ENCODE assay signal across 3 fruit fly cellular contexts in genomic region chr3L:7238072-7238759, dm6.
TF ChIP-seq lines count a peak whose summit lies in the region.

Gene CG14829 (minus strand): TSS chr3L:7238122.
Gene BHD (plus strand): TSS chr3L:7238542.

- no peak for TF ChIP-seq CTCF in whole organism, embryonic (GFP tag; optimal IDR thresholded peaks at IDR 0.05; lab: Kevin White, UChicago)

TF ChIP-seq in whole organism, embryonic, 481 proteins besides CTCF, POLR2A, EP300 and RAD21 (continues in another document):
- no peak for TF ChIP-seq seq (GFP tag; IDR thresholded peaks at IDR 0.05; lab: Robert Waterston, UW)
- no peak for TF ChIP-seq phol (tag; optimal IDR thresholded peaks at IDR 0.05; lab: Kevin White, UChicago)
- peak in 1 of 2 experiments; percentile 66 for TF ChIP-seq Pdp1 (GFP tag; optimal IDR thresholded peaks at IDR 0.05; lab: Kevin White, UChicago)
- TF ChIP-seq CG34376 (GFP tag; optimal IDR thresholded peaks at IDR 0.05; lab: Kevin White, UChicago), result no peak
- TF ChIP-seq CG34224 (GFP tag; IDR thresholded peaks at IDR 0.05; lab: Robert Waterston, UW; ENCODE audit: partially characterized antibody), result no peak
- no peak for TF ChIP-seq Six4 (GFP tag; optimal IDR thresholded peaks at IDR 0.05; lab: Kevin White, UChicago)
- TF ChIP-seq CG8924 (tag; optimal IDR thresholded peaks at IDR 0.05; lab: Kevin White, UChicago), result peak; percentile 23
- no peak for TF ChIP-seq sd (tag; optimal IDR thresholded peaks at IDR 0.05; lab: Kevin White, UChicago)
- TF ChIP-seq sr (GFP tag; IDR thresholded peaks at IDR 0.05; lab: Robert Waterston, UW), result no peak
- no peak for TF ChIP-seq CG1529 (GFP tag; optimal IDR thresholded peaks at IDR 0.05; lab: Kevin White, UChicago)
- TF ChIP-seq CG14710 (tag; optimal IDR thresholded peaks at IDR 0.05; lab: Kevin White, UChicago), result peak; percentile 21
- TF ChIP-seq hth (optimal IDR thresholded peaks at IDR 0.05; lab: Kevin White, UChicago), result no peak
- no peak for TF ChIP-seq Deaf1 (tag; optimal IDR thresholded peaks at IDR 0.05; lab: Kevin White, UChicago)
- TF ChIP-seq amos (GFP tag; IDR thresholded peaks at IDR 0.05; lab: Robert Waterston, UW; ENCODE audit: partially characterized antibody), result peak; percentile 13; the same call in 1 of the 2 replicates
- TF ChIP-seq esg (GFP tag; conservative IDR thresholded peaks at IDR 0.05; lab: Robert Waterston, UW), result no peak
- TF ChIP-seq CG8944 (GFP tag; optimal IDR thresholded peaks at IDR 0.05; lab: Kevin White, UChicago), result no peak
- no peak for TF ChIP-seq B-H2 (GFP tag; optimal IDR thresholded peaks at IDR 0.05; lab: Kevin White, UChicago)
- no peak for TF ChIP-seq CG14050 (GFP tag; IDR thresholded peaks at IDR 0.05; lab: Robert Waterston, UW)
- no peak for TF ChIP-seq Mes4 (GFP tag; optimal IDR thresholded peaks at IDR 0.05; lab: Kevin White, UChicago)
- TF ChIP-seq BtbVII (GFP tag; optimal IDR thresholded peaks at IDR 0.05; lab: Kevin White, UChicago), result no peak
- no peak for TF ChIP-seq CG32532 (GFP tag; IDR thresholded peaks at IDR 0.05; lab: Robert Waterston, UW)
- TF ChIP-seq klu (GFP tag; IDR thresholded peaks at IDR 0.05; lab: Robert Waterston, UW), result no peak
- no peak for TF ChIP-seq nerfin-1 (tag; optimal IDR thresholded peaks at IDR 0.05; lab: Kevin White, UChicago)
- no peak for TF ChIP-seq MTF-1 (GFP tag; optimal IDR thresholded peaks at IDR 0.05; lab: Kevin White, UChicago; ENCODE audit: borderline replicate concordance)
- TF ChIP-seq CG17361 (GFP tag; IDR thresholded peaks at IDR 0.05; lab: Robert Waterston, UW), result no peak
- TF ChIP-seq bigmax (GFP tag; optimal IDR thresholded peaks at IDR 0.05; lab: Kevin White, UChicago), result peak; percentile 61
- no peak for TF ChIP-seq CoRest (tag; optimal IDR thresholded peaks at IDR 0.05; lab: Kevin White, UChicago)
- TF ChIP-seq Atf6 (GFP tag; IDR thresholded peaks at IDR 0.05; lab: Robert Waterston, UW), result no peak
- TF ChIP-seq Mad (GFP tag; optimal IDR thresholded peaks at IDR 0.05; lab: Kevin White, UChicago), result no peak
- no peak for TF ChIP-seq CG7556 (GFP tag; optimal IDR thresholded peaks at IDR 0.05; lab: Kevin White, UChicago)
- TF ChIP-seq CG13287 (GFP tag; IDR thresholded peaks at IDR 0.05; lab: Robert Waterston, UW; ENCODE audit: partially characterized antibody), result peak; percentile 29; the same call in 1 of the 2 replicates

TF ChIP-seq in whole organism, prepupa, 60 proteins besides CTCF, POLR2A, EP300 and RAD21:
- TF ChIP-seq Hr39 (GFP tag; optimal IDR thresholded peaks at IDR 0.05; lab: Kevin White, UChicago) (no peak), vri (GFP tag; optimal IDR thresholded peaks at IDR 0.05; lab: Kevin White, UChicago) (peak; percentile 35), fkh (GFP tag; optimal IDR thresholded peaks at IDR 0.05; lab: Kevin White, UChicago) (peak; percentile 73)
TF ChIP-seq in whole organism, prepupa: peak in this region for 2.

TF ChIP-seq in whole organism, wandering third instar larva, 38 proteins besides CTCF, POLR2A, EP300 and RAD21:
- TF ChIP-seq Rel (GFP tag; optimal IDR thresholded peaks at IDR 0.05; lab: Kevin White, UChicago), result no peak
- TF ChIP-seq Rel (tag; optimal IDR thresholded peaks at IDR 0.05; lab: Kevin White, UChicago), result peak; percentile 95
- TF ChIP-seq psq (GFP tag; optimal IDR thresholded peaks at IDR 0.05; lab: Kevin White, UChicago), result no peak
- TF ChIP-seq Hnf4 (GFP tag; optimal IDR thresholded peaks at IDR 0.05; lab: Kevin White, UChicago), result no peak
- TF ChIP-seq Myc (optimal IDR thresholded peaks at IDR 0.05; lab: Kevin White, UChicago), result peak; percentile 57
- no peak for TF ChIP-seq sage (GFP tag; optimal IDR thresholded peaks at IDR 0.05; lab: Kevin White, UChicago)
- no peak for TF ChIP-seq GATAd (GFP tag; optimal IDR thresholded peaks at IDR 0.05; lab: Kevin White, UChicago)
- TF ChIP-seq Jra (GFP tag; optimal IDR thresholded peaks at IDR 0.05; lab: Kevin White, UChicago), result no peak
- TF ChIP-seq dl (GFP tag; optimal IDR thresholded peaks at IDR 0.05; lab: Kevin White, UChicago; ENCODE audit: insufficient read depth in 1 of 2, partially characterized antibody in 2 of 2), result no peak
- no peak for TF ChIP-seq Hr83 (GFP tag; optimal IDR thresholded peaks at IDR 0.05; lab: Kevin White, UChicago; ENCODE audit: poor library complexity, severe bottlenecking)
